Worm (Caenorhabditis elegans) whole organism, late embryonic: ENCODE results near the gene endu-2.

Experiments used
- C08G9.2 ChIP-seq: sonication (generic microtip); optimal IDR thresholded peaks from 2 replicates; lab custom pipeline; 2016; ENCODE audit warnings: mild to moderate bottlenecking, missing genetic modification characterization, moderate library complexity, missing compliant biosample characterization
- C38D4.7 ChIP-seq: fragments of 200-800 bp; sonication (Bioruptor generic); optimal IDR thresholded peaks from 2 replicates; lab custom pipeline; 2018; ENCODE audit warnings: mild to moderate bottlenecking, missing genetic modification characterization, moderate library complexity, missing compliant biosample characterization
- K02D7.2 ChIP-seq: sonication (generic microtip); optimal IDR thresholded peaks from 2 replicates; lab custom pipeline; 2017; ENCODE audit warnings: mild to moderate bottlenecking, missing genetic modification characterization, missing compliant biosample characterization
- T23F11.4 ChIP-seq: fragments of 200-800 bp; sonication (Bioruptor generic); optimal IDR thresholded peaks from 2 replicates; lab custom pipeline; 2018; ENCODE audit warnings: mild to moderate bottlenecking, missing genetic modification characterization, missing compliant biosample characterization
- Y22D7AL.16 ChIP-seq: sonication (generic microtip); optimal IDR thresholded peaks from 2 replicates; lab custom pipeline; 2016; ENCODE audit warnings: missing genetic modification characterization, missing compliant biosample characterization
- ahr-1 ChIP-seq: sonication (generic microtip); optimal IDR thresholded peaks from 2 replicates; lab custom pipeline; 2016; ENCODE audit warnings: missing genetic modification characterization, missing compliant biosample characterization
- ama-1 ChIP-seq: fragments of 150-350 bp; optimal IDR thresholded peaks from 2 replicates; lab custom pipeline; 2014
- ceh-18 ChIP-seq: sonication (generic microtip); optimal IDR thresholded peaks from 2 replicates; lab custom pipeline; 2016; ENCODE audit warnings: missing genetic modification characterization, missing compliant biosample characterization
- ceh-22 ChIP-seq: sonication (generic microtip); optimal IDR thresholded peaks from 2 replicates; lab custom pipeline; 2017; ENCODE audit warnings: missing biosample characterization, missing genetic modification characterization
- ceh-30 ChIP-seq: fragments of 150-350 bp; optimal IDR thresholded peaks from 2 replicates; lab custom pipeline; 2014; ENCODE audit warnings: missing biosample characterization, missing genetic modification characterization
- ceh-31 ChIP-seq: sonication (generic microtip); optimal IDR thresholded peaks from 2 replicates; lab custom pipeline; 2016; ENCODE audit warnings: missing genetic modification characterization, missing compliant biosample characterization
- ceh-48 ChIP-seq: sonication (generic microtip); optimal IDR thresholded peaks from 2 replicates; lab custom pipeline; 2016; ENCODE audit warnings: missing genetic modification characterization, inconsistent platforms, missing compliant biosample characterization
- che-1 ChIP-seq: sonication (generic microtip); optimal IDR thresholded peaks from 2 replicates; lab custom pipeline; 2016; ENCODE audit warnings: mild to moderate bottlenecking, missing genetic modification characterization, missing compliant biosample characterization
- dmd-4 ChIP-seq: sonication (generic microtip); optimal IDR thresholded peaks from 2 replicates; lab custom pipeline; 2016; ENCODE audit warnings: borderline replicate concordance, missing genetic modification characterization, missing compliant biosample characterization
- elt-2 ChIP-seq: sonication (generic microtip); optimal IDR thresholded peaks from 2 replicates; lab custom pipeline; 2016; ENCODE audit warnings: missing genetic modification reagents, missing genetic modification characterization, missing compliant biosample characterization
- gmeb-2 ChIP-seq: sonication (generic microtip); optimal IDR thresholded peaks from 2 replicates; lab custom pipeline; 2016; ENCODE audit warnings: missing genetic modification characterization, inconsistent platforms, missing compliant biosample characterization
- hlh-30 ChIP-seq: sonication (generic microtip); optimal IDR thresholded peaks from 2 replicates; lab custom pipeline; 2017; ENCODE audit warnings: antibody characterized with exemption, missing genetic modification characterization, missing compliant biosample characterization; ENCODE audit not compliant: insufficient read depth
- hlh-6 ChIP-seq: sonication (generic microtip); optimal IDR thresholded peaks from 2 replicates; lab custom pipeline; 2016; ENCODE audit warnings: missing genotype, missing genetic modification characterization, missing compliant biosample characterization
- lim-6 ChIP-seq: sonication (generic microtip); optimal IDR thresholded peaks from 2 replicates; lab custom pipeline; 2016; ENCODE audit warnings: missing genetic modification characterization, missing compliant biosample characterization
- lin-11 ChIP-seq: fragments of 200-800 bp; sonication (Bioruptor generic); optimal IDR thresholded peaks from 2 replicates; lab custom pipeline; 2018; ENCODE audit warnings: mild to moderate bottlenecking, missing genetic modification characterization, missing compliant biosample characterization
- nfya-1 ChIP-seq: sonication (generic microtip); optimal IDR thresholded peaks from 2 replicates; lab custom pipeline; 2017; ENCODE audit warnings: missing genetic modification characterization, mild to moderate bottlenecking, missing compliant biosample characterization, antibody characterized with exemption, moderate library complexity
- npax-4 ChIP-seq: sonication (generic microtip); optimal IDR thresholded peaks from 2 replicates; lab custom pipeline; 2016; ENCODE audit warnings: missing genetic modification characterization, missing compliant biosample characterization
- pag-3 ChIP-seq: sonication (generic microtip); optimal IDR thresholded peaks from 2 replicates; lab custom pipeline; 2016; ENCODE audit warnings: missing compliant biosample characterization, missing genetic modification characterization, borderline replicate concordance
- pat-9 ChIP-seq: fragments of 200-800 bp; sonication (Bioruptor generic); optimal IDR thresholded peaks from 2 replicates; lab custom pipeline; 2018; ENCODE audit warnings: mild to moderate bottlenecking, missing genetic modification characterization, moderate library complexity, missing compliant biosample characterization
- pha-2 ChIP-seq: sonication (generic microtip); optimal IDR thresholded peaks from 2 replicates; lab custom pipeline; 2017; ENCODE audit warnings: mild to moderate bottlenecking, missing genetic modification characterization, missing compliant biosample characterization
- pha-4 ChIP-seq: fragments of 150-350 bp; optimal IDR thresholded peaks from 2 replicates; lab custom pipeline; 2018; ENCODE audit warnings: missing biosample characterization, missing genetic modification reagents, missing genetic modification characterization
- pqm-1 ChIP-seq: sonication (generic microtip); optimal IDR thresholded peaks from 2 replicates; lab custom pipeline; 2016; ENCODE audit warnings: missing genetic modification characterization, missing compliant biosample characterization
- pros-1 ChIP-seq: fragments of 150-350 bp; optimal IDR thresholded peaks from 2 replicates; lab custom pipeline; 2014; ENCODE audit warnings: missing biosample characterization, missing genetic modification reagents, missing genetic modification characterization
- ref-2 ChIP-seq: sonication (generic microtip); optimal IDR thresholded peaks from 2 replicates; lab custom pipeline; 2016; ENCODE audit warnings: missing genetic modification characterization, missing compliant biosample characterization
- rnt-1 ChIP-seq: sonication (generic microtip); optimal IDR thresholded peaks from 2 replicates; lab custom pipeline; 2016; ENCODE audit warnings: missing genetic modification characterization, missing compliant biosample characterization
- sdc-2 ChIP-seq: sonication (generic microtip); optimal IDR thresholded peaks from 2 replicates; lab custom pipeline; 2016; ENCODE audit warnings: missing genotype, missing genetic modification characterization, missing compliant biosample characterization
- sox-2 ChIP-seq: fragments of 200-800 bp; sonication (Bioruptor generic); IDR thresholded peaks from 2 replicates; pipeline ENCODE4 v1.3.6; 2022; ENCODE audit warnings: missing genetic modification reagents, missing genetic modification characterization, missing compliant biosample characterization
- tbx-2 ChIP-seq: sonication (generic microtip); optimal IDR thresholded peaks from 2 replicates; lab custom pipeline; 2016; ENCODE audit warnings: missing genetic modification characterization, missing compliant biosample characterization
- unc-42 ChIP-seq: sonication (generic microtip); optimal IDR thresholded peaks from 2 replicates; lab custom pipeline; 2016; ENCODE audit warnings: missing genotype, missing genetic modification characterization, missing compliant biosample characterization
- unc-55 ChIP-seq: sonication (generic microtip); optimal IDR thresholded peaks from 2 replicates; lab custom pipeline; 2017; ENCODE audit warnings: missing biosample characterization, missing genetic modification reagents, missing genetic modification characterization
- unc-86 ChIP-seq: sonication (generic microtip); optimal IDR thresholded peaks from 2 replicates; lab custom pipeline; 2016; ENCODE audit warnings: missing genetic modification characterization, missing compliant biosample characterization
- ztf-16 ChIP-seq: sonication (generic microtip); optimal IDR thresholded peaks from 2 replicates; lab custom pipeline; 2017; ENCODE audit warnings: missing genetic modification characterization, missing compliant biosample characterization

Gene endu-2

DNA sequence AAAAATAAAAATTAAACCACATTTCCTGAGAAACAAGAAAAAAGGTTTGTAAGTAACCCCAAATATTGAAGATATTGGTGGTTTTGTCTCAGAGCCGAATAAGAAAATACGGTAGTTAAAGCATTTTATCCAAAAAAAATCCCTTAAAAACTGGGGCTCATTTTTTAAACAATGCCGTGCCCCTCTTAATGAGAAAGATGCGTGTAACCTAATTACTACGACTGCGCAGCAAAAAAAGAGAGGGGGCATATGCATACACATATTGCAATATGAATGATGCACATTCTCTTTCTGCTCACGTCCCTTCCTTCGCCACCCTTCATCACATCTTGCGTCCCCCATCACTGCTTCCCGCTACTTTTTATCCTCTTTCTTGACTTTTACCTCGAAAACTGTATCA, 26.0 kb downstream of the endu-2 start:
- TF ChIP-seq ceh-31 (tag; lab: Kevin White, UChicago) (peak; percentile 14), nfya-1 (tag; lab: Kevin White, UChicago) (no peak), unc-42 (tag; lab: Kevin White, UChicago) (peak; percentile 54)

- peak; percentile 11 for TF ChIP-seq ceh-31 (tag; lab: Kevin White, UChicago)
- no peak for TF ChIP-seq hlh-6 (tag; lab: Kevin White, UChicago)
Measured at ce11 chrX:8270971-8271553, 29.0 kb downstream of the endu-2 start, which contains the start of gene cutl-29. cutl-29 (minus strand) TSS chrX:8271021.

DNA sequence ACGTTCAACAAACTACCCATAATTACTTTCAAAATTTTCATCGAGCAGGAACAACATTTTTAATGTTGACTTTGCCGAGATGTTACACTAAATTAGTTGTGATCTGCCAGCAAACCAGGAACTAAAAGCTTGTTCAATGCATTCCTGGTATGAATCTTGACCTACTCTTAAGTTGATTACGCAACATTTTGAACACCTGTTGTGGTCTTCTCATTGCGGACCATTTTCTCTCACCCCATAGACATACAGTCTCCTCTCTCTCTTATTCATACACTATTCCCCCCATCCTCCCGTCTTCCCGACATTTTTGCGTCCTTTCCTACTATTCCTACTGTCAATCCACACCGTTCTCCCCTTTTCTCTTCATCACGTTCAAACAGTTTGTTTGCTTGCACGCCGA, 31.4 kb downstream of the endu-2 start:
- TF ChIP-seq tbx-2 (tag; lab: Kevin White, UChicago): peak; percentile 15
- TF ChIP-seq ceh-22 (tag; lab: Kevin White, UChicago): no peak
- peak; percentile 18 for TF ChIP-seq ref-2 (tag; lab: Kevin White, UChicago)
- peak; percentile 28 for TF ChIP-seq ceh-31 (tag; lab: Kevin White, UChicago)
- TF ChIP-seq che-1 (tag; lab: Kevin White, UChicago): no peak

DNA sequence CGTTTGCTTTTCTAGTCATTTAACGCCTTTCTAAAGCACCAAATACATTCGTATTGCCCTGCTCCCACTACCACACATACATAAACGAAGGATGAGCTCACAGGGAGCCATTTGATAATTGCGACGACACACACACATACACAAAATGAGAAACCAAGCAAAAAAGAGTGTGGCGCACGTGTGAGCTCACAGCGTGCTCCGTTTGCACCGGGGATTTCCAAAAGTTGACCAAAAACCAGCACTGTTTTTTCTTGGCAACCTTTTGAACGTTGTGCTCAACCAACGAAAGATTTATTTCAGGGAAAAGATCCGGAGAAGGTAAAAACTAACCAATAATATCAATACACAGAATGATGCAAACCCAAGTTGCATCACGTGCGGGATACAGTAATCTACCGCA, 32.8 kb downstream of the endu-2 start, which contains the start of gene ksr-1:
TSS of gene ksr-1 (plus strand) at position 301 of the 400 bp plus-strand sequence.
- TF ChIP-seq pros-1 (tag; lab: Kevin White, UChicago): no peak
- TF ChIP-seq sdc-2: no peak
- TF ChIP-seq Y22D7AL.16 (tag; lab: Kevin White, UChicago): no peak
- TF ChIP-seq sox-2: no peak
- TF ChIP-seq T23F11.4 (GFP tag; lab: Kevin White, UChicago): no peak
- no peak for TF ChIP-seq lin-11 (tag; lab: Kevin White, UChicago)
- TF ChIP-seq pat-9 (tag; lab: Kevin White, UChicago): no peak
- TF ChIP-seq pha-2 (tag; lab: Kevin White, UChicago): no peak
- no peak for TF ChIP-seq gmeb-2 (tag; lab: Kevin White, UChicago)
- TF ChIP-seq lim-6 (tag; lab: Kevin White, UChicago): no peak
- no peak for TF ChIP-seq pag-3

ce11 chrX:8276333-8276732, 34.2 kb downstream of the endu-2 start:
- TF ChIP-seq dmd-4 (tag; lab: Kevin White, UChicago) (no peak), ceh-31 (tag; lab: Kevin White, UChicago) (peak; percentile 18), ref-2 (tag; lab: Kevin White, UChicago) (peak; percentile 17), ceh-18 (tag; lab: Kevin White, UChicago) (peak; percentile 52), tbx-2 (tag; lab: Kevin White, UChicago) (peak; percentile 55), nfya-1 (tag; lab: Kevin White, UChicago) (peak; percentile 26), pag-3 (no peak), unc-42 (tag; lab: Kevin White, UChicago) (peak; percentile 32)

DNA sequence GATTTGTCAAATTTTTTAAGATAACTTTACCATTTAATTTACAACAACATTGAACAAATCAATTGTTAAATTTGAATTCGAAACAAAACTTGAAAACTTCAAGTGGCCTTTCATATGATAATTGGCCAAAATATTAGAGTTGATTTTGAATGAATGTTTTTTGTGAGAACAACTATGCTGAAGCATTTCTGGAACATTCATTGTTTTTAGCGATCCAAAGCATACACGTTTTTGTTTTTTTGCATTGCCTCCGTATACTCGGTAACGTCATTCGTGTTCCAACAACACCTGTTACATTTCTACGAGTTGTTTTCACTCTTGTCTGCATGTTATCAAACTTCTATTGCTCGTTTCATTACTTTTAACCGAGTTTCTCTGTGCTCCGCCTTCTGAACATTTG, 34.9 kb downstream of the endu-2 start:
- TF ChIP-seq elt-2 (no peak), lin-11 (tag; lab: Kevin White, UChicago) (no peak), che-1 (tag; lab: Kevin White, UChicago) (no peak), ceh-48 (tag; lab: Kevin White, UChicago) (no peak), ref-2 (tag; lab: Kevin White, UChicago) (no peak), unc-55 (GFP tag; lab: Kevin White, UChicago) (no peak), ztf-16 (no peak), C08G9.2 (tag; lab: Kevin White, UChicago) (no peak), sox-2 (no peak), pha-4 (tag; lab: Kevin White, UChicago) (no peak), ahr-1 (tag; lab: Kevin White, UChicago) (no peak), npax-4 (tag; lab: Kevin White, UChicago) (no peak), ceh-30 (tag; lab: Kevin White, UChicago) (no peak), hlh-30 (tag; lab: Kevin White, UChicago) (no peak), K02D7.2 (tag; lab: Kevin White, UChicago) (no peak), ama-1 (lab: Kevin White, UChicago) (no peak), pqm-1 (tag; lab: Kevin White, UChicago) (no peak), unc-86 (tag; lab: Kevin White, UChicago) (no peak), rnt-1 (tag; lab: Kevin White, UChicago) (no peak), C38D4.7 (no peak)
